Fruit fly (Drosophila melanogaster) whole organism, embryonic: ENCODE data around the gene CG14154.

Experiments
- Atf6 ChIP-seq: fragments of 200-800 bp; sonication (Bioruptor generic); IDR thresholded peaks from 2 replicates; pipeline ENCODE4 v1.3.6; 2022; ENCODE audit warnings: missing biosample characterization, missing genetic modification characterization
- Bteb2 ChIP-seq: fragments of 200-800 bp; sonication (Bioruptor generic); optimal IDR thresholded peaks from 2 replicates; lab custom pipeline; 2016; ENCODE audit warnings: missing biosample characterization, missing genetic modification characterization
- CG12391 ChIP-seq: fragments of 200-800 bp; sonication (Bioruptor generic); optimal IDR thresholded peaks from 3 replicates; lab custom pipeline; 2018; ENCODE audit warnings: missing biosample characterization, mild to moderate bottlenecking, missing genetic modification characterization, moderate library complexity
- CG12769 ChIP-seq: fragments of 200-800 bp; sonication (Bioruptor generic); optimal IDR thresholded peaks from 2 replicates; lab custom pipeline; 2019; ENCODE audit warnings: missing biosample characterization, mild to moderate bottlenecking, missing genetic modification characterization, moderate library complexity
- CG12942 ChIP-seq: fragments of 200-800 bp; sonication (Bioruptor generic); optimal IDR thresholded peaks from 3 replicates; lab custom pipeline; 2016; ENCODE audit warnings: missing biosample characterization, missing genetic modification characterization
- CG13296 ChIP-seq: fragments of 200-800 bp; sonication (Bioruptor generic); optimal IDR thresholded peaks from 3 replicates; lab custom pipeline; 2018; ENCODE audit warnings: missing biosample characterization, mild to moderate bottlenecking, missing genetic modification characterization
- CG13775 ChIP-seq: fragments of 200-800 bp; sonication (Bioruptor generic); optimal IDR thresholded peaks from 3 replicates; lab custom pipeline; 2017; ENCODE audit warnings: missing biosample characterization, mild to moderate bottlenecking, missing genetic modification characterization
- CG14860 ChIP-seq: fragments of 200-800 bp; sonication (Bioruptor generic); IDR thresholded peaks from 3 replicates; pipeline ENCODE4 v1.3.6; 2022; ENCODE audit warnings: missing biosample characterization, missing genetic modification characterization; ENCODE audit not compliant: partially characterized antibody
- CG14965 ChIP-seq: fragments of 200-800 bp; sonication (Bioruptor generic); optimal IDR thresholded peaks from 2 replicates; lab custom pipeline; 2016; ENCODE audit warnings: missing biosample characterization, missing genetic modification characterization, borderline replicate concordance
- CG15011 ChIP-seq: fragments of 200-800 bp; sonication (Bioruptor generic); optimal IDR thresholded peaks from 3 replicates; lab custom pipeline; 2018; ENCODE audit warnings: missing biosample characterization, mild to moderate bottlenecking, missing genetic modification characterization
- CG1647 ChIP-seq: fragments of 200-800 bp; sonication (Bioruptor generic); optimal IDR thresholded peaks from 3 replicates; lab custom pipeline; 2016; ENCODE audit warnings: missing biosample characterization, missing genetic modification characterization
- CG17359 ChIP-seq: fragments of 200-800 bp; sonication (Bioruptor generic); optimal IDR thresholded peaks from 3 replicates; lab custom pipeline; 2018; ENCODE audit warnings: missing biosample characterization, mild to moderate bottlenecking, missing genetic modification characterization, moderate library complexity
- CG18011 ChIP-seq: fragments of 200-800 bp; sonication (Bioruptor generic); optimal IDR thresholded peaks from 2 replicates; lab custom pipeline; 2017; ENCODE audit warnings: missing biosample characterization, missing genetic modification characterization, mild to moderate bottlenecking, moderate library complexity, missing genotype
- CG18599 ChIP-seq: fragments of 200-800 bp; sonication (Bioruptor generic); optimal IDR thresholded peaks from 3 replicates; lab custom pipeline; 2017; ENCODE audit warnings: missing biosample characterization, missing genetic modification characterization, mild to moderate bottlenecking, moderate library complexity, missing genetic modification reagents
- CG2116 ChIP-seq: fragments of 200-800 bp; sonication (Bioruptor generic); optimal IDR thresholded peaks from 3 replicates; lab custom pipeline; 2018; ENCODE audit warnings: missing biosample characterization, mild to moderate bottlenecking, missing genetic modification characterization
- CG2120 ChIP-seq: fragments of 200-800 bp; sonication (Bioruptor generic); optimal IDR thresholded peaks from 3 replicates; lab custom pipeline; 2016; ENCODE audit warnings: missing biosample characterization, missing genetic modification characterization
- CG2889 ChIP-seq: fragments of 200-800 bp; sonication (Bioruptor generic); IDR thresholded peaks from 3 replicates; pipeline ENCODE4 v1.3.6; 2022; ENCODE audit warnings: missing biosample characterization, missing genetic modification characterization
- CG31441 ChIP-seq: fragments of 200-800 bp; sonication (Bioruptor generic); IDR thresholded peaks from 2 replicates; pipeline ENCODE4 v1.3.6; 2022; ENCODE audit warnings: missing biosample characterization, missing genetic modification characterization
- CG3163 ChIP-seq: fragments of 200-800 bp; sonication (Bioruptor generic); optimal IDR thresholded peaks from 3 replicates; lab custom pipeline; 2016; ENCODE audit warnings: missing biosample characterization, missing genetic modification characterization
- CG34422 ChIP-seq: fragments of 200-800 bp; sonication (Bioruptor generic); IDR thresholded peaks from 3 replicates; pipeline ENCODE4 v1.3.6; 2022; ENCODE audit warnings: missing biosample characterization, missing genetic modification characterization
- CG4282 ChIP-seq: fragments of 200-800 bp; sonication (Bioruptor generic); optimal IDR thresholded peaks from 2 replicates; lab custom pipeline; 2016; ENCODE audit warnings: missing biosample characterization, missing genetic modification characterization
- CG4707 ChIP-seq: fragments of 200-800 bp; sonication (Bioruptor generic); optimal IDR thresholded peaks from 2 replicates; lab custom pipeline; 2018; ENCODE audit warnings: missing biosample characterization, mild to moderate bottlenecking, missing genetic modification characterization, moderate library complexity
- CG6654 ChIP-seq: fragments of 200-800 bp; sonication (Bioruptor generic); optimal IDR thresholded peaks from 2 replicates; lab custom pipeline; 2017; ENCODE audit warnings: missing biosample characterization, mild to moderate bottlenecking, missing genetic modification characterization
- CG7556 ChIP-seq: fragments of 200-800 bp; sonication (Bioruptor generic); optimal IDR thresholded peaks from 2 replicates; lab custom pipeline; 2017; ENCODE audit warnings: missing biosample characterization, mild to moderate bottlenecking, missing genetic modification characterization
- CG8388 ChIP-seq: fragments of 200-800 bp; sonication (Bioruptor generic); optimal IDR thresholded peaks from 2 replicates; lab custom pipeline; 2019; ENCODE audit warnings: missing biosample characterization, mild to moderate bottlenecking, missing genetic modification characterization, moderate library complexity
- CG9797 ChIP-seq: fragments of 200-800 bp; sonication (Bioruptor generic); optimal IDR thresholded peaks from 3 replicates; lab custom pipeline; 2018; ENCODE audit warnings: missing biosample characterization, mild to moderate bottlenecking, missing genetic modification characterization
- CG9876 ChIP-seq: fragments of 200-800 bp; sonication (Bioruptor generic); optimal IDR thresholded peaks from 2 replicates; lab custom pipeline; 2016; ENCODE audit warnings: missing biosample characterization, missing genetic modification characterization
- Dip2 ChIP-seq: fragments of 200-800 bp; sonication (Bioruptor generic); IDR thresholded peaks from 2 replicates; pipeline ENCODE4 v1.3.6; 2022; ENCODE audit warnings: missing biosample characterization, missing genetic modification characterization
- GATAe ChIP-seq: fragments of 200-800 bp; sonication (Bioruptor generic); conservative IDR thresholded peaks from 2 replicates; pipeline ENCODE4 v1.3.6; 2022; ENCODE audit warnings: missing biosample characterization, missing genetic modification characterization
- H2.0 ChIP-seq: fragments of 200-800 bp; sonication (Bioruptor generic); IDR thresholded peaks from 2 replicates; pipeline ENCODE4 v1.3.6; 2022; ENCODE audit warnings: missing biosample characterization, missing genetic modification characterization
- Hand ChIP-seq: fragments of 200-800 bp; sonication (Bioruptor generic); optimal IDR thresholded peaks from 2 replicates; lab custom pipeline; 2017; ENCODE audit warnings: mild to moderate bottlenecking, missing biosample characterization, missing genetic modification reagents, missing genetic modification characterization
- NFAT ChIP-seq: fragments of 200-800 bp; sonication (Bioruptor generic); IDR thresholded peaks from 2 replicates; pipeline ENCODE4 v1.3.6; 2022; ENCODE audit warnings: missing biosample characterization, missing genetic modification characterization
- Nf-YA ChIP-seq: fragments of 200-800 bp; sonication (Bioruptor generic); IDR thresholded peaks from 2 replicates; pipeline ENCODE4 v1.3.6; 2022; ENCODE audit warnings: missing biosample characterization, missing genetic modification characterization
- Nf-YC ChIP-seq: fragments of 200-800 bp; optimal IDR thresholded peaks from 3 replicates; lab custom pipeline; 2019; ENCODE audit warnings: missing biosample characterization, mild to moderate bottlenecking, missing genetic modification characterization, moderate library complexity
- Oli ChIP-seq: fragments of 200-800 bp; sonication (Bioruptor generic); optimal IDR thresholded peaks from 2 replicates; lab custom pipeline; 2018; ENCODE audit warnings: missing biosample characterization, mild to moderate bottlenecking, missing genetic modification characterization, moderate library complexity
- Trl ChIP-seq, 3 experiments: fragments of >200 bp in 2 of 3; fragments of 200-800 bp in 1 of 3; sonication (Bioruptor generic) in 1 of 3; optimal IDR thresholded peaks; 2 replicates in 1 of 3; 3 replicates in 2 of 3; lab custom pipeline; 2016 to 2017; ENCODE audit warnings: missing biosample characterization in 1 of 3, missing genetic modification characterization in 1 of 3
- ash1 ChIP-seq: fragments of 200-800 bp; sonication (Bioruptor generic); optimal IDR thresholded peaks from 2 replicates; lab custom pipeline; 2018; ENCODE audit warnings: missing biosample characterization, mild to moderate bottlenecking, missing genetic modification characterization
- cas ChIP-seq: fragments of 200-800 bp; sonication (Bioruptor generic); IDR thresholded peaks from 2 replicates; pipeline ENCODE4 v1.3.6; 2022; ENCODE audit warnings: missing biosample characterization, missing genetic modification characterization
- da ChIP-seq: fragments of 200-800 bp; sonication (Bioruptor generic); optimal IDR thresholded peaks from 2 replicates; lab custom pipeline; 2016; ENCODE audit warnings: missing biosample characterization, missing genetic modification characterization
- dm ChIP-seq: fragments of 200-800 bp; sonication (Bioruptor generic); optimal IDR thresholded peaks from 3 replicates; lab custom pipeline; 2016; ENCODE audit warnings: missing biosample characterization, missing genetic modification characterization
- eyg ChIP-seq: fragments of 200-800 bp; sonication (Bioruptor generic); optimal IDR thresholded peaks from 3 replicates; lab custom pipeline; 2016; ENCODE audit warnings: missing biosample characterization, missing genetic modification characterization
- nerfin-2 ChIP-seq: fragments of 200-800 bp; sonication (Bioruptor generic); IDR thresholded peaks from 2 replicates; pipeline ENCODE4 v1.3.6; 2022; ENCODE audit warnings: missing biosample characterization, missing genetic modification characterization; ENCODE audit not compliant: partially characterized antibody
- otp ChIP-seq: fragments of 200-800 bp; sonication (Bioruptor generic); IDR thresholded peaks from 3 replicates; pipeline ENCODE4, ENCODE4 v1.3.6; 2022; ENCODE audit warnings: missing biosample characterization, missing genetic modification characterization
- run ChIP-seq: fragments of 200-800 bp; sonication (Bioruptor generic); optimal IDR thresholded peaks from 3 replicates; lab custom pipeline; 2018; ENCODE audit warnings: missing biosample characterization, mild to moderate bottlenecking, missing genetic modification characterization
- sim ChIP-seq: fragments of 200-800 bp; sonication (Bioruptor generic); IDR thresholded peaks from 2 replicates; pipeline ENCODE4 v1.3.6; 2022; ENCODE audit warnings: missing biosample characterization, missing genetic modification characterization
- sna ChIP-seq: fragments of 200-800 bp; sonication (Bioruptor generic); IDR thresholded peaks from 2 replicates; pipeline ENCODE4 v1.3.6; 2022; ENCODE audit warnings: missing biosample characterization, missing genetic modification characterization; ENCODE audit not compliant: partially characterized antibody
- sob ChIP-seq: fragments of 200-800 bp; sonication (Bioruptor generic); IDR thresholded peaks from 2 replicates; pipeline ENCODE4 v1.3.6; 2022; ENCODE audit warnings: missing biosample characterization, missing genetic modification characterization
- toy ChIP-seq: fragments of 200-800 bp; sonication (Bioruptor generic); IDR thresholded peaks from 2 replicates; pipeline ENCODE4 v1.3.6; 2022; ENCODE audit warnings: missing biosample characterization, missing genetic modification characterization
- yki ChIP-seq: fragments of >200 bp; optimal IDR thresholded peaks from 3 replicates; lab custom pipeline; 2018

Gene CG14154

dm6 chr3L:10665433-10666150 is 23.9 kb downstream of the CG14154 start (continued):
- TF ChIP-seq CG2116 (GFP tag; lab: Kevin White, UChicago) = peak; percentile 87
- peak; percentile 92 for TF ChIP-seq CG12769 (tag; lab: Kevin White, UChicago)
- peak; percentile 98 for TF ChIP-seq CG17359 (tag; lab: Kevin White, UChicago)
- peak; percentile 83 for TF ChIP-seq otp (GFP tag; lab: Robert Waterston, UW)
- TF ChIP-seq Nf-YA (GFP tag; lab: Robert Waterston, UW) = peak; percentile 65
- peak; percentile 45; the same call in 1 of the 2 replicates for TF ChIP-seq NFAT
- TF ChIP-seq CG18599 (GFP tag; lab: Kevin White, UChicago) = peak; percentile 96
- TF ChIP-seq sob (GFP tag; lab: Robert Waterston, UW) = peak; percentile 85; the same call in 1 of the 2 replicates
- peak; percentile 48 for TF ChIP-seq toy (GFP tag; lab: Robert Waterston, UW)
- TF ChIP-seq CG7556 (GFP tag; lab: Kevin White, UChicago) = peak; percentile 99
- peak; percentile 19 for TF ChIP-seq CG4282
- peak; percentile 89 for TF ChIP-seq CG12942 (GFP tag; lab: Kevin White, UChicago)
- peak; percentile 92 for TF ChIP-seq Atf6 (GFP tag; lab: Robert Waterston, UW)
- peak; percentile 44 for TF ChIP-seq CG9876 (GFP tag; lab: Kevin White, UChicago)
- peak; percentile 71 for TF ChIP-seq dm (GFP tag; lab: Kevin White, UChicago)
- TF ChIP-seq sim (GFP tag; lab: Robert Waterston, UW) = peak; percentile 91
- no peak for TF ChIP-seq CG14860 (GFP tag; lab: Robert Waterston, UW)
- peak; percentile 93 for TF ChIP-seq Nf-YC (tag; lab: Kevin White, UChicago)
- TF ChIP-seq H2.0 (GFP tag; lab: Robert Waterston, UW) = peak; percentile 88
- peak; percentile 75 for TF ChIP-seq cas (GFP tag; lab: Robert Waterston, UW)
- peak; percentile 29 for TF ChIP-seq CG9797 (GFP tag; lab: Kevin White, UChicago)
- TF ChIP-seq Hand (GFP tag; lab: Kevin White, UChicago) = peak; percentile 95
- TF ChIP-seq Bteb2 (GFP tag; lab: Kevin White, UChicago) = peak; percentile 86
- TF ChIP-seq yki (lab: Kevin White, UChicago) = peak; percentile 58
- TF ChIP-seq CG8388 (GFP tag; lab: Kevin White, UChicago) = peak; percentile 98
- peak; percentile 98 for TF ChIP-seq CG13296 (GFP tag; lab: Kevin White, UChicago)
- TF ChIP-seq CG18011 = peak; percentile 80
- peak; percentile 89 for TF ChIP-seq CG4707 (GFP tag; lab: Kevin White, UChicago)
- TF ChIP-seq ash1 (GFP tag; lab: Kevin White, UChicago) = peak; percentile 66
- peak; percentile 89 for TF ChIP-seq CG34422 (GFP tag; lab: Robert Waterston, UW)
- peak; percentile 23; the same call in 1 of the 2 replicates for TF ChIP-seq Dip2 (GFP tag; lab: Robert Waterston, UW)
- TF ChIP-seq CG12391 = peak; percentile 99
- TF ChIP-seq CG2120 (GFP tag; lab: Kevin White, UChicago) = peak; percentile 88
- TF ChIP-seq sna (GFP tag; lab: Robert Waterston, UW) = no peak
- TF ChIP-seq CG6654 (GFP tag; lab: Kevin White, UChicago) = peak; percentile 82
- peak; percentile 78 for TF ChIP-seq CG1647 (GFP tag; lab: Kevin White, UChicago)
- TF ChIP-seq CG15011 = peak; percentile 98
- peak; percentile 57 for TF ChIP-seq GATAe
- TF ChIP-seq Oli (tag; lab: Kevin White, UChicago) = peak; percentile 98
- TF ChIP-seq CG3163 = peak; percentile 33
- peak; percentile 9 for TF ChIP-seq CG14965 (GFP tag; lab: Kevin White, UChicago)
- TF ChIP-seq CG31441 (GFP tag; lab: Robert Waterston, UW) = peak; percentile 97
- peak; percentile 98 for TF ChIP-seq CG13775 (GFP tag; lab: Kevin White, UChicago)
- peak; percentile 82 to 90 for TF ChIP-seq Trl (optimal IDR thresholded peaks at IDR 0.05; lab: Kevin White, UChicago)
- TF ChIP-seq Trl (GFP tag; optimal IDR thresholded peaks at IDR 0.05; lab: Kevin White, UChicago) = peak; percentile 87
- TF ChIP-seq nerfin-2 = no peak
- TF ChIP-seq CG2889 (GFP tag; lab: Robert Waterston, UW) = peak; percentile 84
- peak; percentile 56 for TF ChIP-seq eyg (GFP tag; lab: Kevin White, UChicago)
- TF ChIP-seq run (tag; lab: Kevin White, UChicago) = peak; percentile 98
- TF ChIP-seq da = peak; percentile 52
